Worm (Caenorhabditis elegans) whole organism, L4/young adult: ENCODE measurements around the gene C10C5.7.

Source experiments
- dao-5 ChIP-seq: sonication (generic microtip); optimal IDR thresholded peaks from 2 replicates; lab custom pipeline; 2016; ENCODE audit warnings: missing genotype, missing genetic modification characterization, moderate library complexity, missing compliant biosample characterization
- him-1 ChIP-seq: sonication (generic microtip); optimal IDR thresholded peaks from 2 replicates; lab custom pipeline; 2016; ENCODE audit warnings: missing genotype, missing genetic modification reagents, missing genetic modification characterization, missing compliant biosample characterization

DNA sequence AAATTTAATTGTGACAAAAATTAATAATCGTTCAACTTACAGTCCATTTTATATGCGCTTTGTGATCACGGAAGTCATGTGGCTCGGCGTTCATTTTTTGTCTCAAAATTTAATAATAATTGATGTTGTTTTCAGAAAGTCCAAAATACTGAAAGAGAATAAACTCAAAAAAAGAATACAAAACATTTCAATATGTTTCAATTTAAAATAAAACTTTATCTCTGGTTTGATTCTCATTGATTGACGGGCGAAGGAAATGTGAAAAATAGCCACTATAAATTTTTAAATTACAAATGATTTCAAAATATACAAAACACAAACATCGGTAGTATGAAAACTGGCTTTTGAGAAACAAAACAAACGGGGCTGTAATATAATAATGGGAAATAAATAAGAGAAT lies 45.7 kb upstream of the C10C5.7 start, which contains the start of gene T20D3.6:
- TF ChIP-seq him-1 (tag; lab: Kevin White, UChicago): no peak
- no peak for TF ChIP-seq dao-5
